Fruit fly (Drosophila melanogaster) whole organism, embryonic: Measurements from ENCODE around the gene CG43880.

Experiments
- Awh ChIP-seq: fragments of 200-800 bp; sonication (Bioruptor generic); IDR thresholded peaks from 2 replicates; pipeline ENCODE4, ENCODE4 v1.3.6; 2022; ENCODE audit warnings: missing biosample characterization, missing genetic modification characterization
- C15 ChIP-seq: fragments of 200-800 bp; sonication (Bioruptor generic); IDR thresholded peaks from 3 replicates; pipeline ENCODE4 v1.3.6; 2022; ENCODE audit warnings: missing biosample characterization, missing genetic modification characterization
- CG1024 ChIP-seq: fragments of 200-800 bp; sonication (Bioruptor generic); IDR thresholded peaks from 2 replicates; pipeline ENCODE4 v1.3.6; 2022; ENCODE audit warnings: missing biosample characterization, missing genetic modification characterization
- CG13894 ChIP-seq: fragments of 200-800 bp; sonication (Bioruptor generic); optimal IDR thresholded peaks from 3 replicates; lab custom pipeline; 2018; ENCODE audit warnings: missing biosample characterization, mild to moderate bottlenecking, missing genetic modification characterization, moderate library complexity
- CG14441 ChIP-seq: fragments of 200-800 bp; sonication (Bioruptor generic); IDR thresholded peaks from 2 replicates; pipeline ENCODE4 v1.3.6; 2022; ENCODE audit warnings: missing biosample characterization, missing genetic modification characterization
- CG15011 ChIP-seq: fragments of 200-800 bp; sonication (Bioruptor generic); optimal IDR thresholded peaks from 3 replicates; lab custom pipeline; 2018; ENCODE audit warnings: missing biosample characterization, mild to moderate bottlenecking, missing genetic modification characterization
- CG15479 ChIP-seq: fragments of 200-800 bp; sonication (Bioruptor generic); optimal IDR thresholded peaks from 3 replicates; lab custom pipeline; 2019; ENCODE audit warnings: missing biosample characterization, mild to moderate bottlenecking, missing genetic modification characterization, moderate library complexity
- CG15601 ChIP-seq: fragments of 200-800 bp; sonication (Bioruptor generic); optimal IDR thresholded peaks from 3 replicates; lab custom pipeline; 2019; ENCODE audit warnings: missing biosample characterization, mild to moderate bottlenecking, missing genetic modification characterization, moderate library complexity
- CG17612 ChIP-seq: fragments of 200-800 bp; sonication (Bioruptor generic); IDR thresholded peaks from 2 replicates; pipeline ENCODE4 v1.3.6; 2022; ENCODE audit warnings: missing biosample characterization, missing genetic modification characterization
- CG2199 ChIP-seq: fragments of 200-800 bp; sonication (Bioruptor generic); IDR thresholded peaks from 3 replicates; pipeline ENCODE4 v1.3.6; 2022; ENCODE audit warnings: missing biosample characterization, missing genetic modification characterization
- CG2712 ChIP-seq: fragments of 200-800 bp; optimal IDR thresholded peaks from 3 replicates; lab custom pipeline; 2019; ENCODE audit warnings: missing biosample characterization, mild to moderate bottlenecking, missing genetic modification characterization, moderate library complexity
- CG2889 ChIP-seq: fragments of 200-800 bp; sonication (Bioruptor generic); IDR thresholded peaks from 3 replicates; pipeline ENCODE4 v1.3.6; 2022; ENCODE audit warnings: missing biosample characterization, missing genetic modification characterization
- CG32772 ChIP-seq: fragments of 200-800 bp; sonication (Bioruptor generic); IDR thresholded peaks from 2 replicates; pipeline ENCODE4 v1.3.6; 2022; ENCODE audit warnings: missing biosample characterization, missing genetic modification characterization
- CG33213 ChIP-seq: fragments of 200-800 bp; sonication (Bioruptor generic); optimal IDR thresholded peaks from 3 replicates; lab custom pipeline; 2016; ENCODE audit warnings: missing biosample characterization, missing genetic modification characterization
- CG4328 ChIP-seq: fragments of 200-800 bp; sonication (Bioruptor generic); optimal IDR thresholded peaks from 3 replicates; lab custom pipeline; 2017; ENCODE audit warnings: missing biosample characterization, missing genetic modification reagents, missing genetic modification characterization
- CG6175 ChIP-seq: fragments of 200-800 bp; sonication (Bioruptor generic); IDR thresholded peaks from 3 replicates; pipeline ENCODE4 v1.3.6; 2022; ENCODE audit warnings: missing biosample characterization, missing genetic modification characterization
- CG6254 ChIP-seq: fragments of 200-800 bp; sonication (Bioruptor generic); optimal IDR thresholded peaks from 3 replicates; lab custom pipeline; 2017; ENCODE audit warnings: mild to moderate bottlenecking, missing biosample characterization, missing genetic modification reagents, missing genetic modification characterization
- CG6813 ChIP-seq: fragments of 200-800 bp; sonication (Bioruptor generic); optimal IDR thresholded peaks from 2 replicates; lab custom pipeline; 2017; ENCODE audit warnings: missing biosample characterization, missing genetic modification characterization, mild to moderate bottlenecking, moderate library complexity, missing genetic modification reagents
- CG8290 ChIP-seq, 3 experiments: fragments of 200-800 bp; sonication (Bioruptor generic); optimal IDR thresholded peaks; 2 replicates each; lab custom pipeline; 2016 to 2019; ENCODE audit warnings: missing biosample characterization in 3 of 3, missing genetic modification characterization in 3 of 3, mild to moderate bottlenecking in 2 of 3, moderate library complexity in 1 of 3
- CG9215 ChIP-seq: fragments of 200-800 bp; sonication (Bioruptor generic); IDR thresholded peaks from 2 replicates; pipeline ENCODE4 v1.3.6; 2022; ENCODE audit warnings: missing biosample characterization, missing genetic modification characterization
- CG9797 ChIP-seq: fragments of 200-800 bp; sonication (Bioruptor generic); optimal IDR thresholded peaks from 3 replicates; lab custom pipeline; 2018; ENCODE audit warnings: missing biosample characterization, mild to moderate bottlenecking, missing genetic modification characterization
- D ChIP-seq, 2 experiments: fragments of 200-800 bp in 1 of 2; fragments of >200 bp in 1 of 2; sonication (Bioruptor generic) in 1 of 2; optimal IDR thresholded peaks; 2 replicates in 1 of 2; 3 replicates in 1 of 2; lab custom pipeline; 2017; ENCODE audit warnings: mild to moderate bottlenecking in 1 of 2, missing biosample characterization in 1 of 2, missing genetic modification characterization in 1 of 2, missing genetic modification reagents in 1 of 2
- D19A ChIP-seq: fragments of 200-800 bp; optimal IDR thresholded peaks from 3 replicates; lab custom pipeline; 2019; ENCODE audit warnings: missing biosample characterization, mild to moderate bottlenecking, missing genetic modification characterization, moderate library complexity
- HLHmδ ChIP-seq: fragments of 200-800 bp; sonication (Bioruptor generic); optimal IDR thresholded peaks from 2 replicates; lab custom pipeline; 2018; ENCODE audit warnings: missing biosample characterization, mild to moderate bottlenecking, missing genetic modification characterization, moderate library complexity
- Hand ChIP-seq: fragments of 200-800 bp; sonication (Bioruptor generic); optimal IDR thresholded peaks from 2 replicates; lab custom pipeline; 2017; ENCODE audit warnings: mild to moderate bottlenecking, missing biosample characterization, missing genetic modification reagents, missing genetic modification characterization
- Hr51 ChIP-seq, 2 experiments: fragments of 200-800 bp; sonication (Bioruptor generic); optimal IDR thresholded peaks; 2 replicates in 1 of 2; 3 replicates in 1 of 2; lab custom pipeline; 2016 to 2018; ENCODE audit warnings: missing biosample characterization in 2 of 2, missing genetic modification characterization in 2 of 2, mild to moderate bottlenecking in 1 of 2, moderate library complexity in 1 of 2
- Hsf ChIP-seq: fragments of 200-800 bp; sonication (Bioruptor generic); optimal IDR thresholded peaks from 3 replicates; lab custom pipeline; 2016; ENCODE audit warnings: missing biosample characterization, missing genetic modification characterization
- Lim3 ChIP-seq: fragments of 200-800 bp; sonication (Bioruptor generic); IDR thresholded peaks from 2 replicates; pipeline ENCODE4 v1.3.6; 2022; ENCODE audit warnings: missing biosample characterization, missing genetic modification characterization
- Lpt ChIP-seq: fragments of >200 bp; optimal IDR thresholded peaks from 2 replicates; lab custom pipeline; 2018; ENCODE audit warnings: missing biosample characterization, missing genetic modification characterization
- Taf1 ChIP-seq: fragments of 200-800 bp; sonication (Bioruptor generic); IDR thresholded peaks from 2 replicates; pipeline ENCODE4 v1.3.6; 2022; ENCODE audit warnings: missing biosample characterization, missing genetic modification characterization
- aop ChIP-seq: fragments of 200-800 bp; sonication (Bioruptor generic); IDR thresholded peaks from 2 replicates; pipeline ENCODE4 v1.3.6; 2022; ENCODE audit warnings: missing biosample characterization, missing genetic modification characterization
- cg ChIP-seq: fragments of 200-800 bp; sonication (Bioruptor generic); optimal IDR thresholded peaks from 3 replicates; lab custom pipeline; 2019; ENCODE audit warnings: missing biosample characterization, mild to moderate bottlenecking, missing genetic modification characterization, moderate library complexity
- da ChIP-seq: fragments of 200-800 bp; sonication (Bioruptor generic); optimal IDR thresholded peaks from 2 replicates; lab custom pipeline; 2016; ENCODE audit warnings: missing biosample characterization, missing genetic modification characterization
- gcm ChIP-seq: fragments of 200-800 bp; sonication (Bioruptor generic); optimal IDR thresholded peaks from 2 replicates; lab custom pipeline; 2019; ENCODE audit warnings: missing biosample characterization, mild to moderate bottlenecking, missing genetic modification characterization, moderate library complexity
- gcm2 ChIP-seq: fragments of 200-800 bp; sonication (Bioruptor generic); optimal IDR thresholded peaks from 2 replicates; lab custom pipeline; 2016; ENCODE audit warnings: missing biosample characterization, missing genetic modification characterization
- kah ChIP-seq: fragments of 200-800 bp; sonication (Bioruptor generic); optimal IDR thresholded peaks from 2 replicates; lab custom pipeline; 2018; ENCODE audit warnings: missing biosample characterization, mild to moderate bottlenecking, missing genetic modification characterization
- kni ChIP-seq: fragments of 200-800 bp; sonication (Bioruptor generic); optimal IDR thresholded peaks from 3 replicates; lab custom pipeline; 2017; ENCODE audit warnings: mild to moderate bottlenecking, missing biosample characterization, missing genetic modification reagents, missing genetic modification characterization
- nerfin-2 ChIP-seq: fragments of 200-800 bp; sonication (Bioruptor generic); IDR thresholded peaks from 2 replicates; pipeline ENCODE4 v1.3.6; 2022; ENCODE audit warnings: missing biosample characterization, missing genetic modification characterization; ENCODE audit not compliant: partially characterized antibody
- nom ChIP-seq: fragments of 200-800 bp; sonication (Bioruptor generic); optimal IDR thresholded peaks from 2 replicates; lab custom pipeline; 2017; ENCODE audit warnings: missing biosample characterization, missing genetic modification characterization, mild to moderate bottlenecking, moderate library complexity, missing genetic modification reagents
- salm ChIP-seq: fragments of 200-800 bp; sonication (Bioruptor generic); optimal IDR thresholded peaks from 2 replicates; lab custom pipeline; 2018; ENCODE audit warnings: missing biosample characterization, mild to moderate bottlenecking, missing genetic modification characterization
- sens ChIP-seq: fragments of 200-800 bp; sonication (Bioruptor generic); peaks from one replicate; lab custom pipeline; 2016; ENCODE audit warnings: missing biosample characterization, missing genetic modification characterization
- sisA ChIP-seq: fragments of 200-800 bp; sonication (Bioruptor generic); IDR thresholded peaks from 2 replicates; pipeline ENCODE4 v1.3.6; 2022; ENCODE audit warnings: missing biosample characterization, missing genetic modification characterization
- toy ChIP-seq: fragments of 200-800 bp; sonication (Bioruptor generic); IDR thresholded peaks from 2 replicates; pipeline ENCODE4 v1.3.6; 2022; ENCODE audit warnings: missing biosample characterization, missing genetic modification characterization
- twi ChIP-seq: fragments of 200-800 bp; optimal IDR thresholded peaks from 2 replicates; lab custom pipeline; 2019; ENCODE audit warnings: missing biosample characterization, mild to moderate bottlenecking, missing genetic modification characterization, moderate library complexity
- z ChIP-seq: fragments of 200-800 bp; sonication (Bioruptor generic); IDR thresholded peaks from 3 replicates; pipeline ENCODE4 v1.3.6; 2022; ENCODE audit warnings: missing biosample characterization, missing genetic modification characterization

CG43880 gene

dm6 chr3L:7988828-7989673 is 42.9 kb upstream of the CG43880 start (continued):
- TF ChIP-seq CG15011 (GFP tag; lab: Kevin White, UChicago) = peak; percentile 15
- TF ChIP-seq Hsf (GFP tag; lab: Kevin White, UChicago) = peak; percentile 52
- no peak for TF ChIP-seq C15
- TF ChIP-seq gcm2 (GFP tag; lab: Kevin White, UChicago) = peak; percentile 24
- TF ChIP-seq CG33213 = peak; percentile 60
- TF ChIP-seq Awh (GFP tag; lab: Robert Waterston, UW) = peak; percentile 45; the same call in 1 of the 2 replicates
- TF ChIP-seq CG9215 (GFP tag; lab: Robert Waterston, UW) = no peak
- TF ChIP-seq CG4328 (GFP tag; lab: Kevin White, UChicago) = no peak
- no peak for TF ChIP-seq Hand
- peak; percentile 60 for TF ChIP-seq CG6813 (GFP tag; lab: Kevin White, UChicago)
- peak; percentile 42; the same call in 1 of the 2 replicates for TF ChIP-seq CG14441 (GFP tag; lab: Robert Waterston, UW)
- no peak; the same call in 1 of the 2 replicates for TF ChIP-seq sisA
- no peak for TF ChIP-seq Lim3
- peak; percentile 66 for TF ChIP-seq CG32772 (GFP tag; lab: Robert Waterston, UW)
- TF ChIP-seq nom (GFP tag; lab: Kevin White, UChicago) = no peak
- TF ChIP-seq CG9797 (GFP tag; lab: Kevin White, UChicago) = peak; percentile 3
- no peak; the same call in 1 of the 2 replicates for TF ChIP-seq CG17612
- peak; percentile 69 for TF ChIP-seq CG6254 (GFP tag; lab: Kevin White, UChicago)
- TF ChIP-seq Taf1 (GFP tag; lab: Robert Waterston, UW) = no peak

- TF ChIP-seq z (GFP tag; lab: Robert Waterston, UW) = 0 out of 3 replicates have a peak, but pooled peaks have one; percentile 35
- TF ChIP-seq toy (GFP tag; lab: Robert Waterston, UW) = 0 out of 2 replicates have a peak, but pooled peaks have one; percentile 11
- TF ChIP-seq CG15479 (GFP tag; lab: Kevin White, UChicago) = peak; percentile 96
- TF ChIP-seq CG2889 (GFP tag; lab: Robert Waterston, UW) = no peak
- no peak for TF ChIP-seq CG6175
- TF ChIP-seq Lpt (GFP tag; lab: Kevin White, UChicago) = peak; percentile 53
- no peak for TF ChIP-seq aop
- peak; percentile 56; the same call in 1 of the 3 replicates for TF ChIP-seq CG2199 (GFP tag; lab: Robert Waterston, UW)
- TF ChIP-seq Hr51 (GFP tag; optimal IDR thresholded peaks at IDR 0.05; lab: Kevin White, UChicago) = no peak
- no peak for TF ChIP-seq CG8290 (GFP tag; optimal IDR thresholded peaks at IDR 0.05; lab: Kevin White, UChicago)
- no peak for TF ChIP-seq CG8290 (tag; optimal IDR thresholded peaks at IDR 0.05; lab: Kevin White, UChicago)
- TF ChIP-seq CG13894 (tag; lab: Kevin White, UChicago) = peak; percentile 83
- peak; percentile 59 for TF ChIP-seq twi (tag; lab: Kevin White, UChicago)
- TF ChIP-seq cg (GFP tag; lab: Kevin White, UChicago) = peak; percentile 84
- TF ChIP-seq HLHmδ (GFP tag; lab: Kevin White, UChicago) = peak; percentile 33
Measured at dm6 chr3L:7988401-7988800, 42.3 kb upstream of the CG43880 start.

- peak; percentile 34 for TF ChIP-seq cg (GFP tag; lab: Kevin White, UChicago)
- no peak for TF ChIP-seq nerfin-2 (GFP tag; lab: Robert Waterston, UW)
- TF ChIP-seq CG1024 (GFP tag; lab: Robert Waterston, UW) = no peak
- TF ChIP-seq D19A = peak; percentile 12
- TF ChIP-seq da = peak; percentile 21
- TF ChIP-seq salm (tag; lab: Kevin White, UChicago) = no peak
- peak; percentile 76 for TF ChIP-seq kni (GFP tag; lab: Kevin White, UChicago)
- TF ChIP-seq sens (GFP tag; lab: Kevin White, UChicago) = peak; percentile 72
- peak; percentile 4 for TF ChIP-seq gcm (GFP tag; lab: Kevin White, UChicago)
- peak; percentile 5 for TF ChIP-seq kah
- peak; percentile 2 for TF ChIP-seq CG15601
- peak; percentile 77 for TF ChIP-seq D (optimal IDR thresholded peaks at IDR 0.05; lab: Kevin White, UChicago)
- TF ChIP-seq D (GFP tag; optimal IDR thresholded peaks at IDR 0.05; lab: Kevin White, UChicago) = no peak
- peak; percentile 1 for TF ChIP-seq CG2712
- TF ChIP-seq CG13894 (tag; lab: Kevin White, UChicago) = no peak
Measured at dm6 chr3L:7984623-7985237, 38.6 kb upstream of the CG43880 start.
